Fruit fly (Drosophila melanogaster): Measurements from ENCODE around the gene Cox10.

Gene Cox10

DNA sequence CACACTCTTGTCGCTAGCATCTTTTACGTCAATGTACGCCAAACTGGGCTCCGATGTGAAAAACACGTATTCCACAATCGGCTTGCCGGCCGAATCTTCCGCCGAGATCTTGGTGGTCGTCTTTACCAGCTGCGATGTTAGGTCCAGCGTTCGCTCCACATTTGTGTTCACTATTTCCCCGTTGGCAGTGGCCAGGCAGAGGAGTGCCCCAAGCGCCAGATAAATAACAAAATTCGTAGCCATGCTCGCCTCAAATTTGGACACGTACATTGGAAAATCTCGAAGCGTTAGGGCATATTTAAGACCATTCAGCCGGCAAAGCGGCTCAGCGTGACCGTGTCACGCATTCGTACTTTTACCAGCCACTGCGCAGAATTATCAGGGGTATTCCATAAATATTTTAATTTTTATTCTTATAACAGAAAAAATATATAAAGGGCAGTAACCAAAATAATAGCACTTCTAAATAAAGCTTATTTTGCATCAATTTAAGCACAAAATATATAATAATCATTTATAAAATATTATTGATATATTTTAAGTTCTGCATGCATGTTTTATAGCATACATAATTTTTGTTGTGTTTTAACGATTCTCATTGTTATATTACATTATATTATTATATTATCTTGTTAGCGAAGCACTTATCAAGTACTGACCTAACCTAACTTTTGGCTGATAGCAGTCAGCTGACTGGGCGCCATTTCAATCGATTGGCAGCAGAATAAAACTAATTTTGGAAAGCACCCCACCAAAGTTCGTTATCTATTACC, 44.4 kb downstream of the Cox10 start, which contains the start of the genes CG33303 and dpr19 (continued):
- TF ChIP-seq CG42726 (GFP tag; IDR thresholded peaks at IDR 0.05; ENCODE audit: partially characterized antibody) (no peak), CG14014 (GFP tag; IDR thresholded peaks at IDR 0.05) (peak; percentile 34; the same call in 1 of the 2 replicates), CG11560 (tag; IDR thresholded peaks at IDR 0.05) (no peak), da (GFP tag; optimal IDR thresholded peaks at IDR 0.05) (no peak), amos (GFP tag; IDR thresholded peaks at IDR 0.05; ENCODE audit: partially characterized antibody) (no peak; the same call in 1 of the 2 replicates), Hsf (GFP tag; optimal IDR thresholded peaks at IDR 0.05) (no peak), CG10431 (GFP tag; optimal IDR thresholded peaks at IDR 0.05) (peak; percentile 46), schlank (tag; optimal IDR thresholded peaks at IDR 0.05) (peak; percentile 2), fd64A (GFP tag; optimal IDR thresholded peaks at IDR 0.05) (no peak), cato (GFP tag; optimal IDR thresholded peaks at IDR 0.05; ENCODE audit: borderline replicate concordance) (no peak), ash1 (GFP tag; optimal IDR thresholded peaks at IDR 0.05) (no peak), tll (GFP tag; optimal IDR thresholded peaks at IDR 0.05) (no peak), exex (tag; optimal IDR thresholded peaks at IDR 0.05) (no peak), yki (optimal IDR thresholded peaks at IDR 0.05) (no peak), MBD-R2 (GFP tag; IDR thresholded peaks at IDR 0.05) (peak; percentile 78), ATbp (GFP tag; optimal IDR thresholded peaks at IDR 0.05) (peak; percentile 71), Poxn (GFP tag; IDR thresholded peaks at IDR 0.05) (no peak), CG10321 (GFP tag; IDR thresholded peaks at IDR 0.05) (peak; percentile 49; the same call in 1 of the 2 replicates), NFAT (GFP tag; IDR thresholded peaks at IDR 0.05) (no peak), Bdp1 (GFP tag; optimal IDR thresholded peaks at IDR 0.05) (no peak), sug (tag; optimal IDR thresholded peaks at IDR 0.05) (peak; percentile 79), CG14667 (GFP tag; IDR thresholded peaks at IDR 0.05) (no peak; the same call in 1 of the 2 replicates), nerfin-1 (tag; optimal IDR thresholded peaks at IDR 0.05) (peak; percentile 76), CG7839 (tag; optimal IDR thresholded peaks at IDR 0.05) (peak; percentile 83), mld (GFP tag; IDR thresholded peaks at IDR 0.05; ENCODE audit: partially characterized antibody) (no peak), CG32772 (GFP tag; IDR thresholded peaks at IDR 0.05) (peak; percentile 47), stc (GFP tag; IDR thresholded peaks at IDR 0.05) (peak; percentile 74), corto (GFP tag; optimal IDR thresholded peaks at IDR 0.05) (no peak), sob (GFP tag; IDR thresholded peaks at IDR 0.05) (peak; percentile 29; the same call in 1 of the 2 replicates), eyg (GFP tag; optimal IDR thresholded peaks at IDR 0.05) (no peak), Vsx1 (GFP tag; optimal IDR thresholded peaks at IDR 0.05) (no peak), CG18599 (GFP tag; optimal IDR thresholded peaks at IDR 0.05) (peak; percentile 62), C15 (GFP tag; IDR thresholded peaks at IDR 0.05) (no peak), nom (GFP tag; optimal IDR thresholded peaks at IDR 0.05) (peak; percentile 32), CG12155 (GFP tag; optimal IDR thresholded peaks at IDR 0.05) (peak; percentile 50), CG4282 (GFP tag; optimal IDR thresholded peaks at IDR 0.05) (no peak), bab2 (GFP tag; optimal IDR thresholded peaks at IDR 0.05) (no peak), chn (GFP tag; optimal IDR thresholded peaks at IDR 0.05) (no peak), wdn (GFP tag; IDR thresholded peaks at IDR 0.05) (no peak), CG10366 (GFP tag; IDR thresholded peaks at IDR 0.05) (peak; percentile 34; the same call in 1 of the 2 replicates), Usf (GFP tag; optimal IDR thresholded peaks at IDR 0.05) (no peak), NC2α (GFP tag; optimal IDR thresholded peaks at IDR 0.05) (no peak), CG34376 (GFP tag; optimal IDR thresholded peaks at IDR 0.05) (no peak), onecut (GFP tag; IDR thresholded peaks at IDR 0.05) (peak; percentile 89), ara (GFP tag; IDR thresholded peaks at IDR 0.05) (peak; percentile 57; the same call in 1 of the 2 replicates), cad (GFP tag; optimal IDR thresholded peaks at IDR 0.05) (no peak), ken (GFP tag; IDR thresholded peaks at IDR 0.05) (no peak; the same call in 2 of the 3 replicates), CG7928 (GFP tag; optimal IDR thresholded peaks at IDR 0.05) (peak; percentile 19), Atf6 (GFP tag; IDR thresholded peaks at IDR 0.05) (peak; percentile 70), nau (GFP tag; optimal IDR thresholded peaks at IDR 0.05) (no peak)

All from whole organism, embryonic.